Worm (Caenorhabditis elegans): ENCODE measurements around the gene sru-48.

DNA sequence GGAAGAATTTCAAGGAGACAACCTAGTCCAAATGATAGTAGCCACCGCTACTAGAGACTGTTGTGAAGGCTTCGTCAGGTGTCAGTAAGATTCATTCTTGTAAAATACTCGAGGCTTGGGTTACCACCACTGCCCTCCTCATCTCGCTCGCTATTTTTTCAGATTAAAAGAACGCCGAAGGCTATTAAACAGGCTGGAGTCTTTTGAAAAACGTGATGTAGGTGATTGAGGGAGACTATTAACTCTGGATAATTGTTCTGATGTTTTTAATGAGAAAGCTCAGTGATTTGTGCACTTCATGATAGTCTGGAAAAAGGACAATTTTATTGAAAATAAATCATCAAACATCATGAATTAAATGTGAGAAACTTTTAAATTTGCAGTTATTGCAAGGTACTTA lies 9.0 kb downstream of the sru-48 start, which contains the start of gene zig-6:
- no peak for TF ChIP-seq nhr-237 (tag; optimal IDR thresholded peaks at IDR 0.05)
- TF ChIP-seq unc-62 (GFP tag; optimal IDR thresholded peaks at IDR 0.05) = no peak
- TF ChIP-seq elt-3 (tag; optimal IDR thresholded peaks at IDR 0.05) = no peak
- no peak for TF ChIP-seq mab-5 (tag; optimal IDR thresholded peaks at IDR 0.05)
- no peak for TF ChIP-seq lin-13 (tag; optimal IDR thresholded peaks at IDR 0.05)
- no peak for TF ChIP-seq blmp-1 (tag; optimal IDR thresholded peaks at IDR 0.05)
- no peak for TF ChIP-seq lin-32 (GFP tag; optimal IDR thresholded peaks at IDR 0.05)
- no peak for TF ChIP-seq nhr-2 (tag; optimal IDR thresholded peaks at IDR 0.05)
- no peak for TF ChIP-seq pha-4 (tag; optimal IDR thresholded peaks at IDR 0.05)
- TF ChIP-seq ztf-11 (tag; optimal IDR thresholded peaks at IDR 0.05) = no peak
- no peak for TF ChIP-seq nhr-76 (tag; optimal IDR thresholded peaks at IDR 0.05)
- TF ChIP-seq mep-1 (tag; optimal IDR thresholded peaks at IDR 0.05) = no peak

Data from whole organism, mixed stage, embryonic.